Worm (Caenorhabditis elegans) whole organism, late embryonic: ENCODE results near the gene kcc-3.

Experiments
- ceh-24 ChIP-seq: sonication (generic microtip); optimal IDR thresholded peaks from 2 replicates; lab custom pipeline; 2016; ENCODE audit warnings: mild to moderate bottlenecking, missing genetic modification characterization, missing compliant biosample characterization
- elt-2 ChIP-seq: sonication (generic microtip); optimal IDR thresholded peaks from 2 replicates; lab custom pipeline; 2016; ENCODE audit warnings: missing genetic modification reagents, missing genetic modification characterization, missing compliant biosample characterization
- hlh-30 ChIP-seq: sonication (generic microtip); optimal IDR thresholded peaks from 2 replicates; lab custom pipeline; 2017; ENCODE audit warnings: antibody characterized with exemption, missing genetic modification characterization, missing compliant biosample characterization; ENCODE audit not compliant: insufficient read depth
- lin-11 ChIP-seq: fragments of 200-800 bp; sonication (Bioruptor generic); optimal IDR thresholded peaks from 2 replicates; lab custom pipeline; 2018; ENCODE audit warnings: mild to moderate bottlenecking, missing genetic modification characterization, missing compliant biosample characterization
- nfya-1 ChIP-seq: sonication (generic microtip); optimal IDR thresholded peaks from 2 replicates; lab custom pipeline; 2017; ENCODE audit warnings: missing genetic modification characterization, mild to moderate bottlenecking, missing compliant biosample characterization, antibody characterized with exemption, moderate library complexity
- nhr-11 ChIP-seq: fragments of 150-350 bp; optimal IDR thresholded peaks from 2 replicates; lab custom pipeline; 2014; ENCODE audit warnings: missing biosample characterization, missing genetic modification characterization
- unc-55 ChIP-seq: sonication (generic microtip); optimal IDR thresholded peaks from 2 replicates; lab custom pipeline; 2017; ENCODE audit warnings: missing biosample characterization, missing genetic modification reagents, missing genetic modification characterization

- TF ChIP-seq ceh-24 (tag; lab: Kevin White, UChicago) (no peak), hlh-30 (tag; lab: Kevin White, UChicago) (no peak), nhr-11 (tag; lab: Kevin White, UChicago) (no peak), nfya-1 (tag; lab: Kevin White, UChicago) (no peak), elt-2 (tag; lab: Kevin White, UChicago) (no peak), unc-55 (GFP tag; lab: Kevin White, UChicago) (no peak), lin-11 (tag; lab: Kevin White, UChicago) (no peak)
Measured at ce11 chrII:7381947-7382346, 52.1 kb downstream of the kcc-3 start.
